Worm (Caenorhabditis elegans) whole organism, early embryonic: ENCODE data around the gene abl-1.

Experiments used
- B0310.2 ChIP-seq: sonication (generic microtip); optimal IDR thresholded peaks from 2 replicates; lab custom pipeline; 2016; ENCODE audit warnings: mild to moderate bottlenecking, missing genetic modification characterization, missing compliant biosample characterization
- F13C5.2 ChIP-seq: sonication (generic microtip); optimal IDR thresholded peaks from 2 replicates; lab custom pipeline; 2017; ENCODE audit warnings: mild to moderate bottlenecking, missing genetic modification characterization, inconsistent platforms, missing compliant biosample characterization
- aly-1 ChIP-seq: sonication (generic microtip); optimal IDR thresholded peaks from 2 replicates; lab custom pipeline; 2016; ENCODE audit warnings: missing genetic modification characterization, missing compliant biosample characterization
- ama-1 ChIP-seq: fragments of 150-350 bp; optimal IDR thresholded peaks from 2 replicates; lab custom pipeline; 2014
- ceh-13 ChIP-seq: fragments of 200-800 bp; sonication (Bioruptor generic); optimal IDR thresholded peaks from 2 replicates; lab custom pipeline; 2018; ENCODE audit warnings: mild to moderate bottlenecking, missing genetic modification characterization, missing compliant biosample characterization
- ceh-36 ChIP-seq: sonication (generic microtip); optimal IDR thresholded peaks from 2 replicates; lab custom pipeline; 2016; ENCODE audit warnings: missing genetic modification characterization, inconsistent platforms, missing compliant biosample characterization
- ets-7 ChIP-seq: sonication (generic microtip); optimal IDR thresholded peaks from 2 replicates; lab custom pipeline; 2016; ENCODE audit warnings: missing genotype, missing genetic modification characterization, missing compliant biosample characterization
- flt-1 ChIP-seq: fragments of 200-800 bp; sonication (Bioruptor generic); IDR thresholded peaks from 2 replicates; pipeline ENCODE4 v1.3.6; 2022; ENCODE audit warnings: missing genetic modification characterization, missing compliant biosample characterization
- hmbx-1 ChIP-seq: sonication (generic microtip); optimal IDR thresholded peaks from 2 replicates; lab custom pipeline; 2016; ENCODE audit warnings: mild to moderate bottlenecking, missing genetic modification characterization, missing compliant biosample characterization
- hmg-4 ChIP-seq: fragments of 200-800 bp; sonication (Bioruptor generic); optimal IDR thresholded peaks from 2 replicates; lab custom pipeline; 2018; ENCODE audit warnings: mild to moderate bottlenecking, missing genetic modification characterization, missing compliant biosample characterization
- hnd-1 ChIP-seq: sonication (generic microtip); optimal IDR thresholded peaks from 2 replicates; lab custom pipeline; 2016; ENCODE audit warnings: missing genetic modification characterization, missing compliant biosample characterization
- pes-1 ChIP-seq: fragments of 200-800 bp; sonication (Bioruptor generic); IDR thresholded peaks from 2 replicates; pipeline ENCODE4 v1.3.6; 2022; ENCODE audit warnings: missing genetic modification reagents, missing genetic modification characterization, missing compliant biosample characterization
- scrt-1 ChIP-seq: fragments of 200-800 bp; sonication (Bioruptor generic); IDR thresholded peaks from 2 replicates; pipeline ENCODE4 v1.3.6; 2022; ENCODE audit warnings: missing genetic modification characterization, missing compliant biosample characterization
- sea-1 ChIP-seq: fragments of 200-800 bp; sonication (Bioruptor generic); conservative IDR thresholded peaks from 2 replicates; pipeline ENCODE4 v1.3.6; 2022; ENCODE audit warnings: missing genetic modification characterization, missing compliant biosample characterization
- tbx-11 ChIP-seq: fragments of 200-800 bp; sonication (Bioruptor generic); IDR thresholded peaks from 2 replicates; pipeline ENCODE4 v1.3.6; 2022; ENCODE audit warnings: missing genetic modification characterization, missing compliant biosample characterization
- tbx-37 ChIP-seq: fragments of 200-800 bp; sonication (Bioruptor generic); conservative IDR thresholded peaks from 2 replicates; pipeline ENCODE4 v1.3.6; 2022; ENCODE audit warnings: missing genetic modification reagents, missing genetic modification characterization, missing compliant biosample characterization
- tra-4 ChIP-seq: sonication (generic microtip); optimal IDR thresholded peaks from 2 replicates; lab custom pipeline; 2017; ENCODE audit warnings: missing genetic modification characterization, missing compliant biosample characterization

Gene abl-1

DNA sequence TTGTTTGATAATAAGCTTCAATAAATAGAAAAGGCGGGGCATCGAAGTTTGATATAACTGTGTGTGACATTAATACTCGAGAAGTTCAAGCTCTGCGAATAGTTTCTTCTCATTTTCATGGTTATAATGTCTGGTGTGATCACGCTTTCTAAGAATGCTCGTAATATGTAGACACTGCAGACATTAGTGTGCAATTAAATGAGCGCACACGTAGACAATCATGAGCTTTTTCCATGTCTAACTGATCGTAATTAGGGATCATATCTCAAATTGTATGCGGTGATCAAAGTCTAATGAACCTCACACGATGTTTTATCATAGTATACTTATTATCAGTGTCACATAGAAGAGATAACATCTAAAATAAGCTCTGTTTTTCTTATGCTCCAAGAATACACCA is 26.1 kb upstream of the abl-1 start:
- TF ChIP-seq pes-1 (GFP tag; lab: Robert Waterston, UW) (no peak), flt-1 (GFP tag; lab: Robert Waterston, UW) (no peak), F13C5.2 (tag; lab: Kevin White, UChicago) (no peak), hmg-4 (GFP tag; lab: Kevin White, UChicago) (no peak), aly-1 (tag; lab: Kevin White, UChicago) (no peak), ceh-36 (tag; lab: Kevin White, UChicago) (no peak), scrt-1 (GFP tag; lab: Robert Waterston, UW) (no peak), sea-1 (GFP tag; lab: Robert Waterston, UW) (no peak), tbx-37 (GFP tag; lab: Robert Waterston, UW) (no peak), hmbx-1 (no peak), ama-1 (lab: Kevin White, UChicago) (no peak), tbx-11 (GFP tag; lab: Robert Waterston, UW) (no peak), hnd-1 (no peak), B0310.2 (tag; lab: Kevin White, UChicago) (no peak), ets-7 (tag; lab: Kevin White, UChicago) (no peak)

DNA sequence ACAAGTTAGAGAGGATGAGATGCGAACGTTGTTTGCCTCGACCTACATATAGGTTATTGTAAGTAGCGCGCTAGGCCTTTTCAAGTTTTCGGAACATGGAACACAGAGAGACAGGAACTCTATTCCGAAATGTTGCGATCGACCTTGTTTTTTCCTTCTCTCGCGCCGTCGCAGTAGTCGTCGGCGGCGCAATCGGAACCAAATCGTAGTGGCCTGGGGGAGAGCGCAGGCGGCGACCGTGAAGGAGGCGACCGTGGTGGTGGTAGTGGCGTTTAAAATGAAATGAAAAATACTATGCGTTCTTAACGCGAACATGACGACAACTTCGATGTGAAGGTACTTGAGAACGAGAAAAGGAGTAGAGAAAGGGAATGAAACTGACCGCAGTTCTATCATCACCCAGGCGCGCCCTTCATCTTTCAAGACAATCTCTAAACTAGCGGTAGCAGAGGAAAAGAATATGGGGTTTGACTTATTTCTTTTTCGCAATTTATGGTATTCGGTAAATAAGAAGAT is 23.6 kb upstream of the abl-1 start:
- TF ChIP-seq hmbx-1 = no peak
- no peak for TF ChIP-seq ets-7 (tag; lab: Kevin White, UChicago)
- no peak for TF ChIP-seq ama-1 (lab: Kevin White, UChicago)
- no peak for TF ChIP-seq B0310.2 (tag; lab: Kevin White, UChicago)

DNA sequence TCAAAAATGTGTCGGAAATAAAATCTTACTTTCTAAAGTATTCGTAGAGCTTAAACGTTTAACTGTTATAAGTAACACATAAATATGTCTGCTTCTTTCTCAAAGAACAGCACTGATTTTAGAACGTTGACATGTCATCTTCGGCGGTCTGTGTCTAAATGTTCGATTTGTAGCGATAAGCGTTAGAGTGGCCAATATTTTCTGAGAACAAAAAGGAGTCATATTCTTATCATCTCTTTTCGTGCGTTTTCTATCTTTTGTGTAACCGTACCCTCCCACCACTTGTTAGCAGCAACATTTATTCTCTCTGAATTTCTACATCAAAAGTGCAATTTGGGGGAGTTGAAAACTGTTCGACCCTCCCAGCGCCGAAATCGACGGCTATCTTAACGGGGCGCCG is 21.1 kb upstream of the abl-1 start:
- TF ChIP-seq ceh-13 (GFP tag; lab: Kevin White, UChicago) (no peak), sea-1 (GFP tag; lab: Robert Waterston, UW) (no peak), tra-4 (tag; lab: Kevin White, UChicago) (no peak), scrt-1 (GFP tag; lab: Robert Waterston, UW) (no peak), F13C5.2 (tag; lab: Kevin White, UChicago) (no peak), hmg-4 (GFP tag; lab: Kevin White, UChicago) (no peak), B0310.2 (tag; lab: Kevin White, UChicago) (no peak), flt-1 (GFP tag; lab: Robert Waterston, UW) (no peak), tbx-37 (GFP tag; lab: Robert Waterston, UW) (no peak), hnd-1 (no peak), ets-7 (tag; lab: Kevin White, UChicago) (no peak), ceh-36 (tag; lab: Kevin White, UChicago) (no peak), tbx-11 (GFP tag; lab: Robert Waterston, UW) (no peak), pes-1 (GFP tag; lab: Robert Waterston, UW) (no peak), ama-1 (lab: Kevin White, UChicago) (no peak), aly-1 (tag; lab: Kevin White, UChicago) (no peak), hmbx-1 (no peak)

DNA sequence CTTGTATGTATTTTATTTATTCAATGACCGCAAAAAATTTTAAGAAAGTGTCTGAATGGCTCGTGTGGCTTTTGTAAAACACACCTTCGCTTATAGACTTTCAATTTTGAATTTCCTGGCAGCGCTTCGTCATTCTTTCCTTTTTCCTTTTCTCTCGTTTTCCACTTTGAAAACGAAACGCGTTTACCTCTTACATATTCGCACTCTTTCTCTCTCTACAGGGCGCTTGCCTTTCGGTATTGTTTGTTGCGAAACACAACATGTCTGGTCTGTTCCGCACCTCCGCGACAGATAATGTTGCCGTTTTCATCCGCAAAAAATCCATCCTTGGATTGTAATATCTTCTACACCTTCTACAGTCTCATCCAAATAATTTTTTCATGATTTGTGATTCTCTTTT is 16.6 kb upstream of the abl-1 start:
- TF ChIP-seq F13C5.2 (tag; lab: Kevin White, UChicago) (no peak), ama-1 (lab: Kevin White, UChicago) (no peak), ceh-36 (tag; lab: Kevin White, UChicago) (no peak), ets-7 (tag; lab: Kevin White, UChicago) (no peak), tra-4 (tag; lab: Kevin White, UChicago) (no peak), scrt-1 (GFP tag; lab: Robert Waterston, UW) (no peak), ceh-13 (GFP tag; lab: Kevin White, UChicago) (no peak), flt-1 (GFP tag; lab: Robert Waterston, UW) (no peak), B0310.2 (tag; lab: Kevin White, UChicago) (no peak), tbx-37 (GFP tag; lab: Robert Waterston, UW) (no peak), hmg-4 (GFP tag; lab: Kevin White, UChicago) (no peak), tbx-11 (GFP tag; lab: Robert Waterston, UW) (no peak), aly-1 (tag; lab: Kevin White, UChicago) (no peak), hnd-1 (no peak), sea-1 (GFP tag; lab: Robert Waterston, UW) (no peak), pes-1 (GFP tag; lab: Robert Waterston, UW) (no peak)

DNA sequence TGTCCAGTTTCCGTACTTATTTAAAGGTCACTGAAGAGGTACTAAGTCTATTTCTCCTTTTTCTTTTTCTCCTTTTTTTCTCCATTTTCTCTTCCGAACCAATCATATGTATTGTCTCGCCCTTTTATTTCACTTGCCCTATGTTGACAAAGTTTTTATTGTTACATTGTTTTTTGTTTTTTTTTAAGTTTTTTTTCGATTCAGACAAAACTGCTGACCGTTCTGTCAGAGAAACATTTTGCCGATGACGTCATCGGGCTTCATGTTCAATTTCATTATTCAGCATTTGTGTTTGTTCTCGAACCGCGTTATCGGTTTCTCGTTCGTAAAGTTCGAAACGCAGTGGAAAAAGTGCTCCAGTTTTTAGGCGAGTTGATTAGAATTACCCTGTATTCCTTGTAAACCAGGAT is 15.4 kb upstream of the abl-1 start:
- no peak for TF ChIP-seq ceh-13 (GFP tag; lab: Kevin White, UChicago)
- TF ChIP-seq hmg-4 (GFP tag; lab: Kevin White, UChicago) = no peak
- no peak for TF ChIP-seq B0310.2 (tag; lab: Kevin White, UChicago)
- no peak for TF ChIP-seq tra-4 (tag; lab: Kevin White, UChicago)
- TF ChIP-seq hmbx-1 = no peak
- TF ChIP-seq sea-1 (GFP tag; lab: Robert Waterston, UW) = no peak
- TF ChIP-seq scrt-1 (GFP tag; lab: Robert Waterston, UW) = no peak
- no peak for TF ChIP-seq hnd-1
- TF ChIP-seq tbx-11 (GFP tag; lab: Robert Waterston, UW) = no peak

DNA sequence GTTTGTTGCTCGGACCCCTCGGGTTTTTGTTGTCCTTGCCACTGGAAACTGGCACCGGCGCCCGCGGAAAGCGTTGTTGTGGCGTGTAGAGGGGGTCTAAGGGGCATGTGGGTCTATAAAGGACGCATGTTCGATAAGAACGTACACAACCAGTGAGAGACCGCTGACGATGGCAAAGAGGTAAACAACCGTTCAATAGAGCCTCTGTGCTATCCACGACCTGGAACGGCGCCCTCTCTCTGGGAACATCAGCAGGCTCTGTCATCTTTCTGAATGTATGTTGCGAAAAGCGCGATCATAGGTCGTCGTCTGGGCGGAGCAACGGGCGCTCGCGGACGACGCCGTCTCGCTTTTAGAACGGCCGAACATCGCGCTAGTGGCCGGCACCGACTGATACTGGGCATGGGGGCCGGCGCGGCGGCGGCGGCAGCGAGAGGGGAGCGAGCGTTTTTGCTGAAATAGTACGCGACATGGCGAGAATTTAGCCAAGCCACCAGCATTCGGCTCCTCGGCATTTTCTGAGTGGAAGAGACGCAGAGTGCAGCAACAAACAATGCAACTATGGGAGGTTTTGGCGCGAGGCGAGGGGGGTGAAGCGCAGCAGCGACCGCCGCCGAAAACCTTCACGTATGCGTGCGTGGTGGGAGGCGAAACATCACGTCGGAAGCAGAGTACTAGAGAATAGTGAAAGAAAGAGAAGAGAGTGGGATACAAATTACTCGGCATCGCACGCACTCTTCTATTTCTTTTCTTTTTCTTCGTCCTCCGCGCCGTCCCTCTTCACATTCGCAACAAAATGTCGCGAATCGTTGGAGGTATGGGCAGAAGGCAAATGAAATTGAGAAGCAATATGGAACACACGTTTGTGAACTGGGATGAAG is 13.3 kb upstream of the abl-1 start:
- TF ChIP-seq aly-1 (tag; lab: Kevin White, UChicago) = peak; percentile 49
- TF ChIP-seq F13C5.2 (tag; lab: Kevin White, UChicago) = peak; percentile 48
- TF ChIP-seq pes-1 (GFP tag; lab: Robert Waterston, UW) = no peak

DNA sequence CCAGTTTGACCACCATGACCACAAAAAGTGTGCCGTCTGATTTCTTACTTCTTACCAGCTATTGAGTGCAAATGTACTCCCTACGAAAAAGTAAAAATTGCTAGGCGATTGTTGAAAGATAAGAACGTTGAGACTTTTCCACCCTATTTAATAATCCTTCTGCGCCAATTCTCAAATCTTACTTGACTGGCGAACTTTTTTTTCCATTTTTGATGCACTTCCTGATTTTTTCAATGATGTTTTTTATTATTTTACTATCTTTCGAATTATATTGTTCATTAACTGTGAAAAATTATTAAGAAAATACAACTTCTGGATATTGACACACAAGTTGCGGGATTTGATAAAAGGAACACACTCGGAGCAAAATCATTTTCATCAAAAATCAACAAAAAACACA is 11.6 kb upstream of the abl-1 start, which contains the start of gene daf-12:
Gene daf-12, plus strand, starts transcription at position 301 of the 400 bp plus-strand sequence.
- no peak for TF ChIP-seq aly-1 (tag; lab: Kevin White, UChicago)
- no peak for TF ChIP-seq ets-7 (tag; lab: Kevin White, UChicago)
- TF ChIP-seq ama-1 (lab: Kevin White, UChicago) = no peak
- TF ChIP-seq ceh-13 (GFP tag; lab: Kevin White, UChicago) = no peak
- TF ChIP-seq scrt-1 (GFP tag; lab: Robert Waterston, UW) = no peak
- TF ChIP-seq sea-1 (GFP tag; lab: Robert Waterston, UW) = no peak
- no peak for TF ChIP-seq tbx-37 (GFP tag; lab: Robert Waterston, UW)
- TF ChIP-seq ceh-36 (tag; lab: Kevin White, UChicago) = no peak
- TF ChIP-seq tbx-11 (GFP tag; lab: Robert Waterston, UW) = no peak
- TF ChIP-seq F13C5.2 (tag; lab: Kevin White, UChicago) = no peak
- no peak for TF ChIP-seq flt-1 (GFP tag; lab: Robert Waterston, UW)
- TF ChIP-seq hmbx-1 = no peak
- TF ChIP-seq hmg-4 (GFP tag; lab: Kevin White, UChicago) = no peak
- TF ChIP-seq pes-1 (GFP tag; lab: Robert Waterston, UW) = no peak
- no peak for TF ChIP-seq tra-4 (tag; lab: Kevin White, UChicago)
- no peak for TF ChIP-seq B0310.2 (tag; lab: Kevin White, UChicago)
- TF ChIP-seq hnd-1 = no peak
